Fruit fly (Drosophila melanogaster) whole organism, embryonic: Measurements from ENCODE around the gene Pat1.

Experiments
- Antp ChIP-seq: fragments of 200-800 bp; sonication (Bioruptor generic); optimal IDR thresholded peaks from 3 replicates; lab custom pipeline; 2016; ENCODE audit warnings: missing biosample characterization, missing genetic modification characterization
- CG10209 ChIP-seq: fragments of 200-800 bp; sonication (Bioruptor generic); optimal IDR thresholded peaks from 3 replicates; lab custom pipeline; 2017; ENCODE audit warnings: missing biosample characterization, mild to moderate bottlenecking, missing genetic modification characterization, missing genetic modification reagents
- CG11456 ChIP-seq: fragments of 200-800 bp; sonication (Bioruptor generic); IDR thresholded peaks from 3 replicates; pipeline ENCODE4 v1.3.6; 2022; ENCODE audit warnings: missing biosample characterization, missing genetic modification characterization
- CG11723 ChIP-seq: fragments of 200-800 bp; sonication (Bioruptor generic); optimal IDR thresholded peaks from 2 replicates; lab custom pipeline; 2017; ENCODE audit warnings: missing biosample characterization, mild to moderate bottlenecking, missing genetic modification characterization
- CG12391 ChIP-seq: fragments of 200-800 bp; sonication (Bioruptor generic); optimal IDR thresholded peaks from 3 replicates; lab custom pipeline; 2018; ENCODE audit warnings: missing biosample characterization, mild to moderate bottlenecking, missing genetic modification characterization, moderate library complexity
- CG12769 ChIP-seq: fragments of 200-800 bp; sonication (Bioruptor generic); optimal IDR thresholded peaks from 2 replicates; lab custom pipeline; 2019; ENCODE audit warnings: missing biosample characterization, mild to moderate bottlenecking, missing genetic modification characterization, moderate library complexity
- CG15601 ChIP-seq: fragments of 200-800 bp; sonication (Bioruptor generic); optimal IDR thresholded peaks from 3 replicates; lab custom pipeline; 2019; ENCODE audit warnings: missing biosample characterization, mild to moderate bottlenecking, missing genetic modification characterization, moderate library complexity
- CG17359 ChIP-seq: fragments of 200-800 bp; sonication (Bioruptor generic); optimal IDR thresholded peaks from 3 replicates; lab custom pipeline; 2018; ENCODE audit warnings: missing biosample characterization, mild to moderate bottlenecking, missing genetic modification characterization, moderate library complexity
- CG17361 ChIP-seq: fragments of 200-800 bp; sonication (Bioruptor generic); IDR thresholded peaks from 3 replicates; pipeline ENCODE4 v1.3.6; 2022; ENCODE audit warnings: missing biosample characterization, missing genetic modification characterization
- CG17802 ChIP-seq: fragments of 200-800 bp; sonication (Bioruptor generic); optimal IDR thresholded peaks from 2 replicates; lab custom pipeline; 2018; ENCODE audit warnings: missing biosample characterization, mild to moderate bottlenecking, missing genetic modification characterization, moderate library complexity
- CG17829 ChIP-seq: fragments of 200-800 bp; optimal IDR thresholded peaks from 2 replicates; lab custom pipeline; 2019; ENCODE audit warnings: missing biosample characterization, mild to moderate bottlenecking, missing genetic modification characterization, moderate library complexity
- CG18619 ChIP-seq: fragments of 200-800 bp; sonication (Bioruptor generic); optimal IDR thresholded peaks from 3 replicates; lab custom pipeline; 2017; ENCODE audit warnings: missing biosample characterization, mild to moderate bottlenecking, missing genetic modification characterization
- CG2678 ChIP-seq: fragments of 200-800 bp; sonication (Bioruptor generic); optimal IDR thresholded peaks from 3 replicates; lab custom pipeline; 2019; ENCODE audit warnings: missing biosample characterization, mild to moderate bottlenecking, missing genetic modification characterization, moderate library complexity
- CG30403 ChIP-seq: fragments of 200-800 bp; sonication (Bioruptor generic); optimal IDR thresholded peaks from 3 replicates; lab custom pipeline; 2016; ENCODE audit warnings: missing biosample characterization, missing genetic modification characterization
- CG32532 ChIP-seq: fragments of 200-800 bp; sonication (Bioruptor generic); IDR thresholded peaks from 2 replicates; pipeline ENCODE4 v1.3.6; 2022; ENCODE audit warnings: missing biosample characterization, missing genetic modification characterization
- CG32767 ChIP-seq: fragments of 200-800 bp; sonication (Bioruptor generic); IDR thresholded peaks from 2 replicates; pipeline ENCODE4 v1.3.6; 2022; ENCODE audit warnings: missing biosample characterization, missing genetic modification characterization
- CG32772 ChIP-seq: fragments of 200-800 bp; sonication (Bioruptor generic); IDR thresholded peaks from 2 replicates; pipeline ENCODE4 v1.3.6; 2022; ENCODE audit warnings: missing biosample characterization, missing genetic modification characterization
- CG6689 ChIP-seq: fragments of 200-800 bp; sonication (Bioruptor generic); IDR thresholded peaks from 2 replicates; pipeline ENCODE4 v1.3.6; 2022; ENCODE audit warnings: missing biosample characterization, missing genetic modification characterization
- CG7357 ChIP-seq: fragments of 200-800 bp; sonication (Bioruptor generic); IDR thresholded peaks from 3 replicates; pipeline ENCODE4 v1.3.6; 2022; ENCODE audit warnings: missing biosample characterization, missing genetic modification characterization
- CG7928 ChIP-seq: fragments of 200-800 bp; sonication (Bioruptor generic); optimal IDR thresholded peaks from 2 replicates; lab custom pipeline; 2017; ENCODE audit warnings: missing biosample characterization, mild to moderate bottlenecking, missing genetic modification characterization
- CG9437 ChIP-seq: fragments of 200-800 bp; sonication (Bioruptor generic); optimal IDR thresholded peaks from 2 replicates; lab custom pipeline; 2018; ENCODE audit warnings: missing biosample characterization, mild to moderate bottlenecking, missing genetic modification characterization
- Dip3 ChIP-seq: fragments of 200-800 bp; sonication (Bioruptor generic); optimal IDR thresholded peaks from 3 replicates; lab custom pipeline; 2016; ENCODE audit warnings: missing biosample characterization, missing genetic modification characterization
- Drgx ChIP-seq: fragments of 200-800 bp; sonication (Bioruptor generic); IDR thresholded peaks from 2 replicates; pipeline ENCODE4 v1.3.6; 2022; ENCODE audit warnings: missing biosample characterization, missing genetic modification characterization
- ERR ChIP-seq: fragments of 200-800 bp; sonication (Bioruptor generic); optimal IDR thresholded peaks from 2 replicates; lab custom pipeline; 2016; ENCODE audit warnings: missing biosample characterization, missing genetic modification characterization
- HmgD ChIP-seq: fragments of 200-800 bp; sonication (Bioruptor generic); optimal IDR thresholded peaks from 3 replicates; lab custom pipeline; 2016; ENCODE audit warnings: missing biosample characterization, missing genetic modification characterization
- HmgZ ChIP-seq: fragments of 200-800 bp; sonication (Bioruptor generic); optimal IDR thresholded peaks from 2 replicates; lab custom pipeline; 2018; ENCODE audit warnings: missing biosample characterization, mild to moderate bottlenecking, missing genetic modification characterization
- Hr3 ChIP-seq: fragments of 200-800 bp; sonication (Bioruptor generic); optimal IDR thresholded peaks from 3 replicates; lab custom pipeline; 2016; ENCODE audit warnings: missing biosample characterization, missing genetic modification characterization
- Hr51 ChIP-seq, 2 experiments: fragments of 200-800 bp; sonication (Bioruptor generic); optimal IDR thresholded peaks; 2 replicates in 1 of 2; 3 replicates in 1 of 2; lab custom pipeline; 2016 to 2018; ENCODE audit warnings: missing biosample characterization in 2 of 2, missing genetic modification characterization in 2 of 2, mild to moderate bottlenecking in 1 of 2, moderate library complexity in 1 of 2
- MESR4 ChIP-seq: fragments of 200-800 bp; sonication (Bioruptor generic); optimal IDR thresholded peaks from 2 replicates; lab custom pipeline; 2018; ENCODE audit warnings: missing biosample characterization, mild to moderate bottlenecking, missing genetic modification characterization, moderate library complexity
- Pdp1 ChIP-seq, 2 experiments: fragments of 200-800 bp; sonication (Bioruptor generic); optimal IDR thresholded peaks; 3 replicates each; lab custom pipeline; 2016; ENCODE audit warnings: missing biosample characterization in 2 of 2, missing genetic modification characterization in 2 of 2, mild to moderate bottlenecking in 1 of 2, moderate library complexity in 1 of 2
- Ptx1 ChIP-seq: fragments of 200-800 bp; sonication (Bioruptor generic); IDR thresholded peaks from 2 replicates; pipeline ENCODE4 v1.3.6; 2022; ENCODE audit warnings: missing biosample characterization, missing genetic modification characterization
- Rfx ChIP-seq: fragments of 200-800 bp; sonication (Bioruptor generic); IDR thresholded peaks from 2 replicates; pipeline ENCODE4 v1.3.6; 2022; ENCODE audit warnings: missing biosample characterization, missing genetic modification characterization
- Rx ChIP-seq: fragments of 200-800 bp; sonication (Bioruptor generic); IDR thresholded peaks from 2 replicates; pipeline ENCODE4 v1.3.6; 2022; ENCODE audit warnings: missing biosample characterization, missing genetic modification characterization
- Six4 ChIP-seq: fragments of 200-800 bp; sonication (Bioruptor generic); optimal IDR thresholded peaks from 2 replicates; lab custom pipeline; 2016; ENCODE audit warnings: missing biosample characterization, missing genetic modification characterization
- exex ChIP-seq: fragments of 200-800 bp; sonication (Bioruptor generic); optimal IDR thresholded peaks from 4 replicates; lab custom pipeline; 2018; ENCODE audit warnings: missing biosample characterization, mild to moderate bottlenecking, missing genetic modification characterization, moderate library complexity
- grn ChIP-seq: fragments of 200-800 bp; sonication (Bioruptor generic); optimal IDR thresholded peaks from 3 replicates; lab custom pipeline; 2017; ENCODE audit warnings: missing biosample characterization, missing genetic modification characterization
- gro ChIP-seq: fragments of 200-800 bp; sonication (Bioruptor generic); optimal IDR thresholded peaks from 2 replicates; lab custom pipeline; 2016; ENCODE audit warnings: missing biosample characterization, missing genetic modification characterization
- mam ChIP-seq: fragments of 200-800 bp; sonication (Bioruptor generic); optimal IDR thresholded peaks from 3 replicates; lab custom pipeline; 2016; ENCODE audit warnings: missing biosample characterization, missing genetic modification characterization
- nerfin-2 ChIP-seq: fragments of 200-800 bp; sonication (Bioruptor generic); IDR thresholded peaks from 2 replicates; pipeline ENCODE4 v1.3.6; 2022; ENCODE audit warnings: missing biosample characterization, missing genetic modification characterization; ENCODE audit not compliant: partially characterized antibody
- nmo ChIP-seq: fragments of 200-800 bp; sonication (Bioruptor generic); optimal IDR thresholded peaks from 2 replicates; lab custom pipeline; 2018; ENCODE audit warnings: missing biosample characterization, mild to moderate bottlenecking, missing genetic modification characterization, moderate library complexity
- otp ChIP-seq: fragments of 200-800 bp; sonication (Bioruptor generic); IDR thresholded peaks from 3 replicates; pipeline ENCODE4, ENCODE4 v1.3.6; 2022; ENCODE audit warnings: missing biosample characterization, missing genetic modification characterization
- peb ChIP-seq: fragments of 200-800 bp; sonication (Bioruptor generic); IDR thresholded peaks from 2 replicates; pipeline ENCODE4 v1.3.6; 2022; ENCODE audit warnings: missing biosample characterization, missing genetic modification characterization
- prd ChIP-seq, 3 experiments: fragments of >200 bp in 2 of 3; fragments of 200-800 bp in 1 of 3; sonication (Bioruptor generic) in 1 of 3; optimal IDR thresholded peaks in 2 of 3; IDR thresholded peaks in 1 of 3; 2 replicates in 2 of 3; 3 replicates in 1 of 3; pipeline versions ENCODE4 v1.3.6 to Lab custom; 2017 to 2022; ENCODE audit warnings: missing biosample characterization in 1 of 3, missing genetic modification characterization in 1 of 3
- ranshi ChIP-seq: fragments of 200-800 bp; sonication (Bioruptor generic); IDR thresholded peaks from 2 replicates; pipeline ENCODE4 v1.3.6; 2022; ENCODE audit warnings: missing biosample characterization, missing genetic modification characterization
- sob ChIP-seq: fragments of 200-800 bp; sonication (Bioruptor generic); IDR thresholded peaks from 2 replicates; pipeline ENCODE4 v1.3.6; 2022; ENCODE audit warnings: missing biosample characterization, missing genetic modification characterization
- tin ChIP-seq: fragments of 200-800 bp; sonication (Bioruptor generic); optimal IDR thresholded peaks from 3 replicates; lab custom pipeline; 2016; ENCODE audit warnings: missing biosample characterization, missing genetic modification characterization
- tio ChIP-seq: fragments of 200-800 bp; sonication (Bioruptor generic); optimal IDR thresholded peaks from 2 replicates; lab custom pipeline; 2017; ENCODE audit warnings: missing biosample characterization, missing genetic modification characterization, inconsistent platforms
- trem ChIP-seq: fragments of 200-800 bp; optimal IDR thresholded peaks from 3 replicates; lab custom pipeline; 2019; ENCODE audit warnings: missing biosample characterization, mild to moderate bottlenecking, missing genetic modification characterization, moderate library complexity
- unpg ChIP-seq: fragments of 200-800 bp; sonication (Bioruptor generic); optimal IDR thresholded peaks from 3 replicates; lab custom pipeline; 2018; ENCODE audit warnings: missing biosample characterization, mild to moderate bottlenecking, missing genetic modification characterization, moderate library complexity
- zfh1 ChIP-seq: fragments of 200-800 bp; sonication (Bioruptor generic); IDR thresholded peaks from 3 replicates; pipeline ENCODE4 v1.3.6; 2022; ENCODE audit warnings: missing biosample characterization, missing genetic modification characterization

Pat1 gene

DNA sequence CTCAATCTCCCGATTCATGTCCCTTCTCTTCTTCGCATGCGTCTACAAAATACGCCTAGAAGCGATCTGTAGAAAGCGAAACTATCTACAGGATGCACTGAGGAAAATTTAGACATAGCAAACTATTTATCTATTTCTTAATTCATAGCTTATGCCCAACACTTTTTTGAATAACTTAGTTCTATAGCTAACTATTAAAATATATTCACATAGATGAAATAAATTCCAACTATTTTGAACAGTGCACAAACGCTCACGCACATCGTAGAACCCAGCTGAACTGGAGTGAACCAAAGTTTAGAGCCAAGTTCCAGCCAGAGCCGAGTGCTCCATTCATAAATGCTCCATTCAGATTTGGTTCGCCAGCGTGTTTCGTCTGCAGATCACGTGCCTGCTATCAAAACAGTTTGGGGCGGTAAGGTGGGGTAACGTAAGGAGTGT is 31.0 kb downstream of the Pat1 start (continued):
- TF ChIP-seq Ptx1 (GFP tag; lab: Robert Waterston, UW) (peak; percentile 47), CG10209 (peak; percentile 46), Hr51 (GFP tag; optimal IDR thresholded peaks at IDR 0.05; lab: Kevin White, UChicago) (peak in 1 of 2 experiments; percentile 9), prd (optimal IDR thresholded peaks at IDR 0.05; lab: Kevin White, UChicago) (no peak), prd (GFP tag; IDR thresholded peaks at IDR 0.05; lab: Robert Waterston, UW) (peak; percentile 75), grn (GFP tag; lab: Kevin White, UChicago) (no peak), CG7928 (no peak), gro (GFP tag; lab: Kevin White, UChicago) (peak; percentile 33), CG6689 (GFP tag; lab: Robert Waterston, UW) (peak; percentile 64), CG9437 (peak; percentile 32), CG32772 (GFP tag; lab: Robert Waterston, UW) (peak; percentile 45), nmo (GFP tag; lab: Kevin White, UChicago) (peak; percentile 45), CG12769 (tag; lab: Kevin White, UChicago) (peak; percentile 47), nerfin-2 (no peak), Hr3 (GFP tag; lab: Kevin White, UChicago) (peak; percentile 26), exex (tag; lab: Kevin White, UChicago) (no peak), zfh1 (GFP tag; lab: Robert Waterston, UW) (peak; percentile 59), trem (tag; lab: Kevin White, UChicago) (peak; percentile 46), peb (GFP tag; lab: Robert Waterston, UW) (no peak), Six4 (peak; percentile 23), CG11723 (no peak), tin (GFP tag; lab: Kevin White, UChicago) (peak; percentile 50), sob (GFP tag; lab: Robert Waterston, UW) (peak; percentile 58), CG2678 (tag; lab: Kevin White, UChicago) (peak; percentile 64), CG30403 (peak; percentile 47), Rx (GFP tag; lab: Robert Waterston, UW) (peak; percentile 25; the same call in 1 of the 2 replicates), mam (peak; percentile 28), HmgD (GFP tag; lab: Kevin White, UChicago) (no peak), ranshi (peak; percentile 61; the same call in 1 of the 2 replicates), CG17802 (tag; lab: Kevin White, UChicago) (peak; percentile 8), CG32767 (GFP tag; lab: Robert Waterston, UW) (0 out of 2 replicates have a peak, but pooled peaks have one; percentile 17), Antp (GFP tag; lab: Kevin White, UChicago) (peak; percentile 18), MESR4 (GFP tag; lab: Kevin White, UChicago) (no peak), CG7357 (GFP tag; lab: Robert Waterston, UW) (peak; percentile 49; the same call in 1 of the 3 replicates), Pdp1 (GFP tag; optimal IDR thresholded peaks at IDR 0.05; lab: Kevin White, UChicago) (peak; percentile 43 to 47), CG32532 (GFP tag; lab: Robert Waterston, UW) (peak; percentile 73), CG17361 (peak; percentile 40; the same call in 1 of the 3 replicates), CG17829 (tag; lab: Kevin White, UChicago) (peak; percentile 47), unpg (GFP tag; lab: Kevin White, UChicago) (peak; percentile 42), Rfx (GFP tag; lab: Robert Waterston, UW) (peak; percentile 75), ERR (GFP tag; lab: Kevin White, UChicago) (peak; percentile 12), CG12391 (tag; lab: Kevin White, UChicago) (peak; percentile 43), CG18619 (GFP tag; lab: Kevin White, UChicago) (peak; percentile 41), otp (peak; percentile 65; the same call in 1 of the 3 replicates), CG15601 (tag; lab: Kevin White, UChicago) (peak; percentile 10), tio (peak; percentile 8), HmgZ (peak; percentile 27), Dip3 (peak; percentile 10), CG11456 (GFP tag; lab: Robert Waterston, UW) (peak; percentile 66; the same call in 1 of the 3 replicates), CG17359 (tag; lab: Kevin White, UChicago) (peak; percentile 43), Drgx (GFP tag; lab: Robert Waterston, UW) (peak; percentile 78)
